Worm (Caenorhabditis elegans) whole organism, midembryonic: Measurements from ENCODE around the gene C34C6.3.

Source experiments
- flt-1 ChIP-seq: fragments of 200-800 bp; sonication (Bioruptor generic); IDR thresholded peaks from 2 replicates; pipeline ENCODE4 v1.3.6; 2022; ENCODE audit warnings: missing genetic modification characterization, missing compliant biosample characterization
- klf-2 ChIP-seq: fragments of 200-800 bp; sonication (Bioruptor generic); conservative IDR thresholded peaks from 2 replicates; pipeline ENCODE4 v1.3.6; 2022; ENCODE audit warnings: missing genetic modification reagents, missing genetic modification characterization, missing compliant biosample characterization
- ztf-29 ChIP-seq: fragments of 200-800 bp; sonication (Bioruptor generic); IDR thresholded peaks from 2 replicates; pipeline ENCODE4 v1.3.6; 2022; ENCODE audit warnings: missing genetic modification reagents, missing genetic modification characterization, missing compliant biosample characterization

DNA sequence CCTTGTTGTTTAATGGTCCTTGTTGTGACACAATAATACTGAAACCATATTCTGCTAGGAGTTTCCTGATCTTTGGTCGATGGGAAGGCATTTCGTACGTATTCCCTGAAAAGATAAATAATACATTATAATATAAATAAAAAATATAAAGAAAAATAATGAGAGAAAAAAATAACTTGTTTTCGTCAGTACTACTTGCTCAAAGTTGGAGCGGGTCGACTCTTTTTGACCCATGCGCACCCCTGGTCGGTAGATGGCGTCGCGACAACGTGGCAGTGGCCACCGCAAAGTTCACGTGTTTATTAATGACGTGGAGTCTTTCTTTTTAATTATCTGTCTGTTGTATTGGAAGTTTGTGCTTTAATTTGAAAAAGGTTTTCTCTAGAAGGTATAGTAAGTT is 4.1 kb downstream of the C34C6.3 start, which contains the start of gene C34C6.10:
- TF ChIP-seq flt-1 (GFP tag; lab: Robert Waterston, UW): no peak
- no peak for TF ChIP-seq ztf-29 (GFP tag; lab: Robert Waterston, UW)
- TF ChIP-seq klf-2 (GFP tag; lab: Robert Waterston, UW): no peak
